Fruit fly (Drosophila melanogaster): ENCODE data around the gene CG3764.

DNA sequence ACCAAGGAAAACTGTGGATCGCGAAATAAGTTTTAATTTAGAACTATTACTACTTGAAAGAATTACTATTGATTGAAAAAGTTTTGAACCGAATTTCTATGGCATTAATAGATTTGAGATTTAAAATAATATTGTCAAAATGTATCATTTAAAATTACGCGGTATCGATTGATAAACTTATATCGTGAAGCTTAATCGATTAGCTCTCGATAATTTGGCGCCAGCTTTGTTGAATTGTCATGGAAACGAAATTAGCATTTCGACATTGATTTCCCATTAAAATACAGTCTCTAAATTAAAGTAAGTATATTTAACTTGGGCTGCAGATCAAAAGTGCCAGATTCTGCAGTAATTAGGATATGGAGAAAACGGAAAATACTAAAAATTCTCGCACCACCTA lies 14.9 kb upstream of the CG3764 start, which contains the start of gene CG7730:
- TF ChIP-seq CG1620 (GFP tag; optimal IDR thresholded peaks at IDR 0.05) = no peak
- no peak for TF ChIP-seq CG5204 (GFP tag; optimal IDR thresholded peaks at IDR 0.05)
